Worm (Caenorhabditis elegans) whole organism, L1 larva: ENCODE measurements around the gene CC8.2.

Experiments used
- C16A3.4 ChIP-seq: fragments of 150-350 bp; optimal IDR thresholded peaks from 2 replicates; lab custom pipeline; 2014; ENCODE audit warnings: missing biosample characterization, missing genetic modification characterization
- ama-1 ChIP-seq: fragments of 150-350 bp; optimal IDR thresholded peaks from 2 replicates; lab custom pipeline; 2014
- fos-1 ChIP-seq: fragments of 150-350 bp; optimal IDR thresholded peaks from 2 replicates; lab custom pipeline; 2014; ENCODE audit warnings: missing biosample characterization, missing genetic modification characterization
- lin-13 ChIP-seq: fragments of 150-350 bp; optimal IDR thresholded peaks from 2 replicates; lab custom pipeline; 2014; ENCODE audit warnings: missing biosample characterization, missing genetic modification reagents, missing genetic modification characterization
- nhr-20 ChIP-seq: sonication (generic microtip); optimal IDR thresholded peaks from 2 replicates; lab custom pipeline; 2016; ENCODE audit warnings: mild to moderate bottlenecking, missing genetic modification characterization, missing compliant biosample characterization
- nhr-237 ChIP-seq: fragments of 150-350 bp; optimal IDR thresholded peaks from 2 replicates; lab custom pipeline; 2014; ENCODE audit warnings: missing biosample characterization, missing genetic modification characterization
- skn-1 ChIP-seq: fragments of 150-350 bp; optimal IDR thresholded peaks from 2 replicates; lab custom pipeline; 2014; ENCODE audit warnings: missing biosample characterization, missing genetic modification characterization

ce11 chrIV:3644863-3645378 is 3.6 kb downstream of the CC8.2 start:
- TF ChIP-seq fos-1 (tag; lab: Kevin White, UChicago) (no peak), skn-1 (tag; lab: Kevin White, UChicago) (no peak), ama-1 (lab: Kevin White, UChicago) (peak; percentile 26), nhr-20 (tag; lab: Kevin White, UChicago) (peak; percentile 8), lin-13 (no peak), C16A3.4 (tag; lab: Kevin White, UChicago) (no peak), nhr-237 (tag; lab: Kevin White, UChicago) (no peak)
